Fruit fly (Drosophila melanogaster): ENCODE data around the gene eEF1gamma.

The eEF1gamma gene

DNA sequence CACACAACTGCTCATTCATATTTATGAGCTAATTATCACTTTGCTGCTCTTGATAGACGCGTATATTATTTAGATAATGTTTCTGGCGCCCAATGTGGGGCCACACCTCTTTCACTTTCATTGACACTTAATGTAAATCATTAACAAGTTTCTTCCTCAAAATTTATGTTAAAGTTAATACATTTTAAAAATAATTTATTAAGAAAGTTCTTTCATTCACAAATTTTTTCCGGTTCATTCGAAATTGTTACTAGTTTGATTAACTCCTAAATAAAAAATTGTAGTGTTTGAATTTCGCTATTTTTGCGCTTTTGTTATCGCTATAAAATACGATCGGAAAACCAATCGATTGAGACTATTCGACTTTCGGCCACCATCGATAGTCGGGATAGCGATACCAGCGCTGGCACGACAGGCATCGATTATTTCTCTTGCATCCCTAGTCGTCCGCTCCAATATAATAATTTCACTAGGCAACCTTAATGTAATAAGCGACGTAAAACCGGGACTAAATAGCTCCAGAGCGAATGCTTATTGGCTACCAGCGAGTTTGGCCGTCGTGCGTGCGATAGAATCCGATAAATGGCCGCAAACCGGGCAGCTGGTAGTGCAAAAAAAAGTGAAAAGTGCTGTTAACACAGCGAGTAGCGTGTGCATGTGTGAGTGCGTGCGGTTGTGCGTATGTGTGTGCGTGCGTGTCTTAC, 8.9 kb downstream of the eEF1gamma start, which contains the start of gene Usp1:
Gene Usp1, plus strand, starts transcription at position 417 of the 704 bp plus-strand sequence.
- TF ChIP-seq CG8478 (optimal IDR thresholded peaks at IDR 0.05) (no peak), CTCF (optimal IDR thresholded peaks at IDR 0.05) (peak in 1 of 2 experiments; percentile 48)

dm6 chr3R:29229958-29230357, 10.0 kb downstream of the eEF1gamma start:
- no peak for TF ChIP-seq CG8478 (optimal IDR thresholded peaks at IDR 0.05)

- no peak for TF ChIP-seq CG8478 (optimal IDR thresholded peaks at IDR 0.05)
- no peak for TF ChIP-seq CTCF (optimal IDR thresholded peaks at IDR 0.05)
Observed at dm6 chr3R:29230552-29231102, 10.7 kb downstream of the eEF1gamma start.

dm6 chr3R:29238623-29239022, 18.7 kb downstream of the eEF1gamma start, which contains the start of gene CG11951:
TSS of gene CG11951 (minus strand) at chr3R:29238723.
- no peak for TF ChIP-seq CTCF (optimal IDR thresholded peaks at IDR 0.05)
- no peak for TF ChIP-seq CG8478 (optimal IDR thresholded peaks at IDR 0.05)

DNA sequence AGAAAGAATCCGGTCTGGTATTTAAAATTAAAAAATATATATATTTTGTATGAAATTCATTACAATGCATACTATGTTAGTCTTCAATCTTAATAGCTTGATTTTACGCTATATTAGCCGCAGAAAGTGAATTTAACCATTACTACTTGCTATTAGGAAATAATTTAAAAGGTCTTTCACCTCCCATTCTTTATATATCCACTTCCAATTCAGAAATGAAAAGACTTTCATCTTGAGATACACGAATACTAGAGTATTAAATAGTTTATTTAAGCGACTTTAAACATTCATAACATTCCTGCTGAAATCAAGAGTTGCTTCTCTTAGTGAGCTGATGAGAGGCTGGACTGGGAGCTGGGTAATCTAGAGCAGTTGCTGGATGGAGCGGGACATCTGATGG, 24.8 kb downstream of the eEF1gamma start, which contains the start of gene CG31445:
Gene CG31445, minus strand, starts transcription at position 101 of the 400 bp plus-strand sequence.
- TF ChIP-seq CG8478 (optimal IDR thresholded peaks at IDR 0.05) (no peak), CTCF (optimal IDR thresholded peaks at IDR 0.05) (no peak)

DNA sequence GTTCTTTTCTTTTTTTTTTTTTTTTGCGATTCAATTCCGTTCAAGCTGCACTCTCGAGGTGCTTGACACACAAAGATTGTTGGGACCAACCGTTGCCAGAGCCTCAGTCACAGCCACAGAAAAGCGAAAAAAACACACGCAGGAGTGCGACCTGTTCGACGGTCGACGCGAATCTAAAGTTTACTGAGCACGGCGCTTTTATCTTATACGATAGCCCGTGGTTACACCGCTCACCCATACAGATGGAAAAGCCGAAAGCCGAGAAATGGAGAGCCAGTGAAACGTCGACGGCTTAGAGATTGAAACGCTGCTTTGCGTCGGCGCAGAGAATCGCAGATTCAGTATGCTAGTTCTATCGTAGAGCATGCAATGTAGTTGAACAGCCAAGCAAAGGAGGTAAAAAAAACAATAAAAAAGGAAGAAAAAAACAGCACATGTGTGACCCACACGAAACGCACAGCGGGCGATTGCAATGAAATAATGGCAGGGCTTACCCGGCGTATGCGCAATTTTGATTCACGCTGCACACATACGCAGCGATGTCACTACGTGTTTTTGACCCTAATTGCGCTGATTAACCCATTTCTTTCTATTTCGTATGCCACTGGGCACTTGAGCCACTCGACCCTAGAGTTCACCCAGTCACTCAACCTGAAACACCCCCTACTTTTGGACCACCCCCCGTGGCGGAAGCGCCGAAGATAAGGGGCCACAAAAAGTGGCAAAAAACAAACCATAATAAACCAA, 30.5 kb downstream of the eEF1gamma start, which contains the start of gene SP1029:
Gene SP1029, minus strand, starts transcription at position 180 of the 747 bp plus-strand sequence.
- TF ChIP-seq CG8478 (optimal IDR thresholded peaks at IDR 0.05): no peak
- no peak for TF ChIP-seq CTCF (optimal IDR thresholded peaks at IDR 0.05)

dm6 chr3R:29251418-29251817, 31.4 kb downstream of the eEF1gamma start:
- peak; percentile 91 to 93 for TF ChIP-seq CTCF (optimal IDR thresholded peaks at IDR 0.05)
- TF ChIP-seq CG8478 (optimal IDR thresholded peaks at IDR 0.05): no peak

DNA sequence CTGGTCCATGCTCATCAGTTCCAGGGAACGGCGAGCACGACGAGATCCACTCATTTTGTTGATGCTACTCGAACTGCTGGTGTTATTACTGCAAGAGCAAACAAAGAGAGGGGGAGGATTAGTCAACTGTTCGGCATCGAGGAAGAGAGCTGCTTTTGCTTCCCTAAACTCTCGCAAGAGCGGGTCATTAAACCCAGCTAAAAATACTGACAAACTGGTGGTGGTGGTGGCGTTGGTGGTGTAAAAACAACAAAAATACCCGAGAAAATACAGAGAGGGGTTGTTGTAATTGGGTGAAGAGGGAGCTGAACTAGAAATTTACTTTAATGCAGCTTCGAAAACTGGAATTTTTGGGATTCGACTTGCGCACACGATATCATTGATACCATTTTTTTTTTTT, 33.9 kb downstream of the eEF1gamma start:
- TF ChIP-seq CG8478 (optimal IDR thresholded peaks at IDR 0.05): no peak
- no peak for TF ChIP-seq CTCF (optimal IDR thresholded peaks at IDR 0.05)

DNA sequence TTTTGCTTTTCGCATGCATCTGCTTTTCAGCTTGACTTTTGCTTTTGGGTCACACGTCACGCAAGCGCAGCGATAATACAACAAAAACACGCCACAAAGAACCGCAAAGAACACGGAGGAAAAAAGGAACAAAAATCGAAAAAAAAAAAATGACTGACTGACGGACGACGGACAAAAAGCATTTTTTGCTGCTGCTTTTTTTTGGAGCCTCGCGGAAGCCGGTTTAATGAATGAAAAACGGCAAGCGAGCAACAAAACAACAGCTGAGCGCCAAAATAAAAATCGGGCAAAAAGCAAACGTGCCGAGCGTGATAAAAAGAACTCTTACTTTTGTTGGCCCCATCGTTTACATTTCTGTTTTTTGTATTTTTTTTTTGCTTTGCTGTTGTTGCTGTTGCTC, 34.4 kb downstream of the eEF1gamma start:
- no peak for TF ChIP-seq CG8478 (optimal IDR thresholded peaks at IDR 0.05)
- TF ChIP-seq CTCF (optimal IDR thresholded peaks at IDR 0.05): no peak

dm6 chr3R:29255166-29255962, 35.4 kb downstream of the eEF1gamma start, which contains the start of gene stg:
TSS of gene stg (minus strand) at chr3R:29255800.
- TF ChIP-seq CTCF (optimal IDR thresholded peaks at IDR 0.05): no peak
- peak; percentile 8 for TF ChIP-seq CG8478 (optimal IDR thresholded peaks at IDR 0.05)

DNA sequence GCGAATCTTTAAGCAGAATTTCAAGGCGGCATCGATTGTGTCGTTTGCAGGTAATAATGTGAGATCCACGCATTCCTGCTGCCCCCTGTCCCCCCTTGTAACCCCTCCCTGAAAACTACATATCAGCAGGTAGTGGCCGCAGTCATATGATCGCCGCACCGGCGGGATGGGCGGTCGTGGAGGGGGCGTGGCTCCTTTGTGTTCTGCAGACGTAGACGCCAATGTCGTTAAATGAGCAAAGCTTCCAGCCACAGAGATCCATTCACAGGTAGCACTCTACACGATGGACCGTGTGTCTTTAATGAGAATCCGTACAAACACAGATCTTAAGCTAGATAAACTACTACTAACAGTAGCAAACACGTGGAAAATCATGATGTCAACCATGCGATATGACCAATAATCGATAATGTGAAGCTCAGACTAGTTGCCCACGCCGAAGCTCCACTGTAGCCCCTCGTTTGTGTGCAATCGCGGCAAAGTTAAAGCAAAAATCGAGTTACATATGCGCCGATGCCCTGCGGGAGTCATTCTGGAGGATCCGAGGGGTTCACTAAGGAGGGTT, 36.1 kb downstream of the eEF1gamma start, which contains the start of gene CG45544:
Gene CG45544, plus strand, starts transcription at position 523 of the 565 bp plus-strand sequence.
- TF ChIP-seq CTCF (optimal IDR thresholded peaks at IDR 0.05) (no peak), CG8478 (optimal IDR thresholded peaks at IDR 0.05) (no peak)

dm6 chr3R:29256811-29257439, 37.0 kb downstream of the eEF1gamma start:
- TF ChIP-seq CG8478 (optimal IDR thresholded peaks at IDR 0.05) (no peak), CTCF (optimal IDR thresholded peaks at IDR 0.05) (no peak)

DNA sequence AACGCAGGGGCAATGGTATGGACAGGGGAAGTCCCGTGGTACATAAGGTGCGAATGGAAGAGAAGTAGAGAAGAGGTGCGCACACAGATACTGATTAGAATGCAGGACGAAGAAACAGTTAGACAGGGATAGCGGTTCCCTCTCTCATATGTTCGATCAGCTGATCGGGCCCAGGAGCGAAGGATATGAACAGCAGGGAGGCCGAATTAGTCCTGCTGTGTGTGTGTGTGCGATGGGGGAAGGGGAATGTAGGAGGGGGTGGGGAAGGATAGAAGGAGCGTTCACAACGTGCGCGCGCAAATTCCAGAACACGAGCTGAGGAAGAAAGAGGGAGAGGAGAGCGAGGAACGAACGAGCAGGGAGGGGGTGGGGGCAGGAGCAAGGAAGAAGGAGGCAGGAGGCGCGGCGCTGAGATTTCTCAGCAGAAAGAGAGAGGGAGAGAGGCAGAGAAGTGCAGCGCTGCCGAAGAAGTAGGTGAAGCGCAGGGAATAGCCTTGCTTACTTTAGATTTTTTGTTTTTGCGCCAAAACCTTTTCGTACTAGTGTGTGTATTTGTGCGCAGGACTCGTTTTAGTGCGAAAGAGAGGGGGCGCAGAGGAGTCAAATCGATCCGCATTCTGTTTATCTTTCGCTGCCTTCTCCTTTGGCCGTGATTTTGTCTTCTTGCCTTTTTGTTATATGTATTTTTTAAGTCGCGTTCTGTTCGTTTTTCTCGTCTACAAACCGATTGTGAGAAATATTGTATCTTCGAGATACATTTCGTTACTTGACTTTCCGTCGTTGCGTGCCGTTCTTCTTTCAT, 38.1 kb downstream of the eEF1gamma start:
- TF ChIP-seq CTCF (optimal IDR thresholded peaks at IDR 0.05) (no peak), CG8478 (optimal IDR thresholded peaks at IDR 0.05) (no peak)
